Fruit fly (Drosophila melanogaster) whole organism, embryonic: ENCODE results near the gene CG1943.
A peak's percentile ranks its signal among the peaks of the same experiment; 100 is the strongest.

Source experiments
- CG7372 ChIP-seq: fragments of 200-800 bp; sonication (Bioruptor generic); IDR thresholded peaks from 2 replicates; pipeline ENCODE4 v1.3.6; 2022; ENCODE audit warnings: missing biosample characterization, missing genetic modification characterization
- lbe ChIP-seq: fragments of 200-800 bp; sonication (Bioruptor generic); optimal IDR thresholded peaks from 2 replicates; lab custom pipeline; 2016; ENCODE audit warnings: missing biosample characterization, mild to moderate bottlenecking, missing genetic modification characterization
- sens ChIP-seq: fragments of 200-800 bp; sonication (Bioruptor generic); peaks from one replicate; lab custom pipeline; 2016; ENCODE audit warnings: missing biosample characterization, missing genetic modification characterization

- TF ChIP-seq sens (GFP tag; lab: Kevin White, UChicago), result peak; percentile 91
- TF ChIP-seq CG7372 (GFP tag; lab: Robert Waterston, UW), result no peak
- TF ChIP-seq lbe (GFP tag; lab: Kevin White, UChicago), result peak; percentile 38
These were observed 7.3 kb downstream of the CG1943 start, which contains the start of gene Dpck for dm6 chr3R:7081972-7082371.
